Fruit fly (Drosophila melanogaster): Measurements from ENCODE around the gene MFS3.
A peak's percentile ranks its signal among the peaks of the same experiment; 100 is the strongest.

Gene MFS3

dm6 chr2L:1157679-1158518 lies 14.9 kb downstream of the MFS3 start, which contains the start of gene capt (continued):
- peak; percentile 26; the same call in 1 of the 2 replicates for TF ChIP-seq CG32772 (GFP tag; IDR thresholded peaks at IDR 0.05)
- peak; percentile 10 for TF ChIP-seq Mad (GFP tag; optimal IDR thresholded peaks at IDR 0.05)
- TF ChIP-seq CG8388 (GFP tag; optimal IDR thresholded peaks at IDR 0.05): peak; percentile 10
- no peak for TF ChIP-seq E2f2 (GFP tag; IDR thresholded peaks at IDR 0.05)
- no peak for TF ChIP-seq CG2199 (GFP tag; IDR thresholded peaks at IDR 0.05)
- no peak for TF ChIP-seq Oaz (GFP tag; IDR thresholded peaks at IDR 0.05)
- no peak for TF ChIP-seq CG14667 (GFP tag; IDR thresholded peaks at IDR 0.05)
- TF ChIP-seq Fer2 (tag; optimal IDR thresholded peaks at IDR 0.05): no peak
- no peak for TF ChIP-seq HLHmδ (GFP tag; optimal IDR thresholded peaks at IDR 0.05)
- no peak for TF ChIP-seq sens-2 (GFP tag; IDR thresholded peaks at IDR 0.05)
- peak; percentile 5 for TF ChIP-seq ewg (GFP tag; optimal IDR thresholded peaks at IDR 0.05)
- TF ChIP-seq CG2712 (tag; optimal IDR thresholded peaks at IDR 0.05): peak; percentile 24
- no peak for TF ChIP-seq MTF-1 (GFP tag; optimal IDR thresholded peaks at IDR 0.05; ENCODE audit: borderline replicate concordance)
- peak; percentile 40 for TF ChIP-seq bab2 (GFP tag; optimal IDR thresholded peaks at IDR 0.05)
- no peak for TF ChIP-seq HmgZ (tag; optimal IDR thresholded peaks at IDR 0.05)
- no peak for TF ChIP-seq CG4707 (GFP tag; optimal IDR thresholded peaks at IDR 0.05)
- no peak for TF ChIP-seq pros (GFP tag; optimal IDR thresholded peaks at IDR 0.05)
- peak; percentile 22 for TF ChIP-seq CG1602 (GFP tag; optimal IDR thresholded peaks at IDR 0.05)
- peak; percentile 40 for TF ChIP-seq nmo (GFP tag; optimal IDR thresholded peaks at IDR 0.05)
- no peak for TF ChIP-seq Dad (GFP tag; optimal IDR thresholded peaks at IDR 0.05)
- no peak for TF ChIP-seq ERR (GFP tag; optimal IDR thresholded peaks at IDR 0.05)
- peak in 1 of 2 experiments; percentile 30 for TF ChIP-seq Trl (optimal IDR thresholded peaks at IDR 0.05)
- TF ChIP-seq Trl (GFP tag; optimal IDR thresholded peaks at IDR 0.05): no peak
- 0 out of 3 replicates have a peak, but pooled peaks have one; percentile 30 for TF ChIP-seq zfh1 (GFP tag; IDR thresholded peaks at IDR 0.05)
- no peak for TF ChIP-seq Sry-β (GFP tag; optimal IDR thresholded peaks at IDR 0.05)
- no peak for TF ChIP-seq disco-r (GFP tag; optimal IDR thresholded peaks at IDR 0.05)
- no peak for TF ChIP-seq Dp (GFP tag; optimal IDR thresholded peaks at IDR 0.05)
- no peak for TF ChIP-seq NC2α (GFP tag; optimal IDR thresholded peaks at IDR 0.05)
- no peak for TF ChIP-seq btn (GFP tag; optimal IDR thresholded peaks at IDR 0.05)
- no peak for TF ChIP-seq h (optimal IDR thresholded peaks at IDR 0.05)
- TF ChIP-seq Stat92E (GFP tag; optimal IDR thresholded peaks at IDR 0.05): no peak
- TF ChIP-seq Dfd (GFP tag; optimal IDR thresholded peaks at IDR 0.05): no peak
- TF ChIP-seq CkIIα-i1 (GFP tag; IDR thresholded peaks at IDR 0.05): no peak
- TF ChIP-seq nerfin-1 (tag; optimal IDR thresholded peaks at IDR 0.05): no peak
- no peak for TF ChIP-seq CG10462 (GFP tag; optimal IDR thresholded peaks at IDR 0.05)
- no peak for TF ChIP-seq Jarid2 (GFP tag; optimal IDR thresholded peaks at IDR 0.05)
- no peak for TF ChIP-seq H15 (GFP tag; IDR thresholded peaks at IDR 0.05)
- TF ChIP-seq cas (GFP tag; IDR thresholded peaks at IDR 0.05): no peak
- no peak for TF ChIP-seq CG1233 (GFP tag; optimal IDR thresholded peaks at IDR 0.05)
- TF ChIP-seq ken (GFP tag; IDR thresholded peaks at IDR 0.05): no peak
- TF ChIP-seq vnd (GFP tag; IDR thresholded peaks at IDR 0.05; ENCODE audit: partially characterized antibody): no peak
- TF ChIP-seq grau (tag; optimal IDR thresholded peaks at IDR 0.05): peak; percentile 39
- TF ChIP-seq Rfx (GFP tag; IDR thresholded peaks at IDR 0.05): peak; percentile 72
- TF ChIP-seq ab (GFP tag; optimal IDR thresholded peaks at IDR 0.05): no peak
- TF ChIP-seq CG10431 (GFP tag; optimal IDR thresholded peaks at IDR 0.05): no peak
- TF ChIP-seq chif (GFP tag; optimal IDR thresholded peaks at IDR 0.05): peak in 1 of 2 experiments; percentile 38
- peak; percentile 75 for TF ChIP-seq gfzf (GFP tag; optimal IDR thresholded peaks at IDR 0.05)
- peak; percentile 84 for TF ChIP-seq Med (GFP tag)
- no peak for TF ChIP-seq CG10565 (GFP tag; optimal IDR thresholded peaks at IDR 0.05)
- no peak for TF ChIP-seq CG12769 (tag; optimal IDR thresholded peaks at IDR 0.05)
